Fruit fly (Drosophila melanogaster): Measurements from ENCODE around the gene CG33648.
A peak's percentile ranks its signal among the peaks of the same experiment; 100 is the strongest.

Gene CG33648

DNA sequence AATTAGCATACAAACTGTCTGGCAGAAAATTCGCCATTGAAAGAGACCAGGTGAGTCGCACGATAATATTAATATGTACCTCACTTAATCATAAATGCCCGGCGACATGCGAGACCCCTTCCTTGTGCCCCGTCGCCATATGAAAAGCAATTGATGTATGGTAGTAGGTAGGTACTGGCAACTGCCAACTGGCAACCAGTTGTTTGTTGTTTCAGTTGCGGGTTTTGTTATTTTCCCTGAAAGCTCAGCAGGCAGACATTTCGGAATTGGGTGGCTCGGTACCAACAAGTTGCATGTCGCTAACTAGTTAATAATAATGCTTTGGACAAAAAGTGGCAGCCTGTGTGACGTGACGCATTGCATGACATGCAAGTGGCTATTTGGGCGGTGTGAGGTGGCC is 49.7 kb upstream of the CG33648 start:
- TF ChIP-seq prd (optimal IDR thresholded peaks at IDR 0.05) (no peak), prd (GFP tag; IDR thresholded peaks at IDR 0.05) (0 out of 3 replicates have a peak, but pooled peaks have one; percentile 11), CG4707 (GFP tag; optimal IDR thresholded peaks at IDR 0.05) (no peak), vvl (GFP tag; IDR thresholded peaks at IDR 0.05) (0 out of 2 replicates have a peak, but pooled peaks have one; percentile 26), pita (GFP tag; optimal IDR thresholded peaks at IDR 0.05) (no peak), CG31388 (GFP tag; optimal IDR thresholded peaks at IDR 0.05) (no peak), CG2120 (GFP tag; optimal IDR thresholded peaks at IDR 0.05) (no peak), da (GFP tag; optimal IDR thresholded peaks at IDR 0.05) (no peak), otp (GFP tag; IDR thresholded peaks at IDR 0.05) (no peak), bcd (GFP tag; optimal IDR thresholded peaks at IDR 0.05) (no peak), CG17186 (GFP tag; optimal IDR thresholded peaks at IDR 0.05) (no peak), CG3995 (GFP tag; optimal IDR thresholded peaks at IDR 0.05) (no peak), CG6175 (GFP tag; IDR thresholded peaks at IDR 0.05) (no peak), CG3407 (GFP tag; optimal IDR thresholded peaks at IDR 0.05) (no peak), her (GFP tag; optimal IDR thresholded peaks at IDR 0.05) (no peak), CG3726 (GFP tag; IDR thresholded peaks at IDR 0.05) (0 out of 3 replicates have a peak, but pooled peaks have one; percentile 15), lab (GFP tag; optimal IDR thresholded peaks at IDR 0.05) (peak; percentile 13), nerfin-2 (GFP tag; IDR thresholded peaks at IDR 0.05; ENCODE audit: partially characterized antibody) (no peak), CG8924 (tag; optimal IDR thresholded peaks at IDR 0.05) (no peak), dpn (GFP tag; optimal IDR thresholded peaks at IDR 0.05) (no peak), Med (GFP tag) (peak; percentile 62), dysf (GFP tag; IDR thresholded peaks at IDR 0.05) (no peak)

dm6 chr2L:14474987-14475386 is 49.1 kb upstream of the CG33648 start:
- TF ChIP-seq CG13894 (tag; optimal IDR thresholded peaks at IDR 0.05): no peak
- TF ChIP-seq CG14860 (GFP tag; IDR thresholded peaks at IDR 0.05; ENCODE audit: partially characterized antibody): no peak
- TF ChIP-seq Lim3 (GFP tag; IDR thresholded peaks at IDR 0.05): no peak
- peak; percentile 63 for TF ChIP-seq CG12219 (GFP tag; optimal IDR thresholded peaks at IDR 0.05)
- TF ChIP-seq Xrp1 (GFP tag; IDR thresholded peaks at IDR 0.05): peak; percentile 67
- no peak for TF ChIP-seq CG15601 (tag; optimal IDR thresholded peaks at IDR 0.05)
- no peak for TF ChIP-seq CG3065 (GFP tag; optimal IDR thresholded peaks at IDR 0.05)
- TF ChIP-seq her (GFP tag; optimal IDR thresholded peaks at IDR 0.05): no peak
- no peak for TF ChIP-seq lilli (GFP tag; optimal IDR thresholded peaks at IDR 0.05)
- TF ChIP-seq CG9797 (GFP tag; optimal IDR thresholded peaks at IDR 0.05): no peak
- TF ChIP-seq CG14667 (GFP tag; IDR thresholded peaks at IDR 0.05): no peak
- peak; percentile 71 for TF ChIP-seq CG8924 (tag; optimal IDR thresholded peaks at IDR 0.05)
- TF ChIP-seq Mes4 (GFP tag; optimal IDR thresholded peaks at IDR 0.05): no peak
- no peak for TF ChIP-seq crc (GFP tag; optimal IDR thresholded peaks at IDR 0.05)
- no peak for TF ChIP-seq ham (GFP tag; IDR thresholded peaks at IDR 0.05)
- no peak for TF ChIP-seq seq (GFP tag; IDR thresholded peaks at IDR 0.05)
- TF ChIP-seq Mad (GFP tag; optimal IDR thresholded peaks at IDR 0.05): no peak
- TF ChIP-seq Hr3 (GFP tag; optimal IDR thresholded peaks at IDR 0.05): peak; percentile 38
- peak; percentile 4 for TF ChIP-seq HmgZ (tag; optimal IDR thresholded peaks at IDR 0.05)
- no peak for TF ChIP-seq en (GFP tag; optimal IDR thresholded peaks at IDR 0.05)
- TF ChIP-seq tgo (GFP tag; IDR thresholded peaks at IDR 0.05): peak; percentile 63
- no peak for TF ChIP-seq cato (GFP tag; optimal IDR thresholded peaks at IDR 0.05; ENCODE audit: borderline replicate concordance)
- TF ChIP-seq CG1024 (GFP tag; IDR thresholded peaks at IDR 0.05): no peak
- no peak for TF ChIP-seq bab2 (GFP tag; optimal IDR thresholded peaks at IDR 0.05)
- TF ChIP-seq stc (GFP tag; IDR thresholded peaks at IDR 0.05): peak; percentile 18; the same call in 1 of the 2 replicates
- no peak for TF ChIP-seq al (GFP tag; IDR thresholded peaks at IDR 0.05)
- peak; percentile 74 for TF ChIP-seq CG7556 (GFP tag; optimal IDR thresholded peaks at IDR 0.05)
- peak; percentile 56 for TF ChIP-seq org-1 (GFP tag; optimal IDR thresholded peaks at IDR 0.05)
- peak; percentile 15 for TF ChIP-seq nmo (GFP tag; optimal IDR thresholded peaks at IDR 0.05)
- TF ChIP-seq nom (GFP tag; optimal IDR thresholded peaks at IDR 0.05): peak; percentile 42
- TF ChIP-seq Abd-B (GFP tag; optimal IDR thresholded peaks at IDR 0.05): no peak
- TF ChIP-seq fd96Cb (tag; optimal IDR thresholded peaks at IDR 0.05): peak; percentile 40
- TF ChIP-seq CG3995 (GFP tag; optimal IDR thresholded peaks at IDR 0.05): no peak

All from whole organism, embryonic.